Fruit fly (Drosophila melanogaster) whole organism, pupa: ENCODE results near the gene Ir68a.

Experiments
- CG13204 ChIP-seq: fragments of 200-800 bp; sonication (Bioruptor generic); optimal IDR thresholded peaks from 2 replicates; lab custom pipeline; 2018; ENCODE audit warnings: missing biosample characterization, mild to moderate bottlenecking, missing genetic modification characterization, moderate library complexity
- CG14655 ChIP-seq: fragments of 200-800 bp; sonication (Bioruptor generic); optimal IDR thresholded peaks from 3 replicates; lab custom pipeline; 2017; ENCODE audit warnings: mild to moderate bottlenecking, missing biosample characterization, missing genetic modification reagents, missing genetic modification characterization
- CG15710 ChIP-seq: fragments of 200-800 bp; sonication (Bioruptor generic); optimal IDR thresholded peaks from 2 replicates; lab custom pipeline; 2018; ENCODE audit warnings: missing biosample characterization, mild to moderate bottlenecking, missing genetic modification characterization, moderate library complexity
- CG17806 ChIP-seq: fragments of 200-800 bp; sonication (Bioruptor generic); optimal IDR thresholded peaks from 2 replicates; lab custom pipeline; 2018; ENCODE audit warnings: missing biosample characterization, mild to moderate bottlenecking, missing genetic modification characterization, moderate library complexity
- CG34367 ChIP-seq: fragments of 200-800 bp; sonication (Bioruptor generic); optimal IDR thresholded peaks from 2 replicates; lab custom pipeline; 2018; ENCODE audit warnings: missing biosample characterization, mild to moderate bottlenecking, missing genetic modification characterization
- CG8301 ChIP-seq: fragments of 200-800 bp; sonication (Bioruptor generic); optimal IDR thresholded peaks from 2 replicates; lab custom pipeline; 2018; ENCODE audit warnings: missing biosample characterization, mild to moderate bottlenecking, missing genetic modification characterization
- CG9948 ChIP-seq: fragments of 200-800 bp; sonication (Bioruptor generic); optimal IDR thresholded peaks from 2 replicates; lab custom pipeline; 2018; ENCODE audit warnings: missing biosample characterization, mild to moderate bottlenecking, missing genetic modification characterization, moderate library complexity
- EcR ChIP-seq: fragments of 200-800 bp; sonication (Bioruptor generic); optimal IDR thresholded peaks from 3 replicates; lab custom pipeline; 2019; ENCODE audit warnings: missing biosample characterization, missing genetic modification characterization, mild to moderate bottlenecking, moderate library complexity, missing genetic modification reagents
- Ets98B ChIP-seq: fragments of 200-800 bp; sonication (Bioruptor generic); IDR thresholded peaks from 2 replicates; pipeline ENCODE4 v1.3.6; 2022; ENCODE audit warnings: missing biosample characterization, missing genetic modification characterization
- Pif1A ChIP-seq: fragments of 200-800 bp; sonication (Bioruptor generic); optimal IDR thresholded peaks from 3 replicates; lab custom pipeline; 2016; ENCODE audit warnings: missing biosample characterization, missing genetic modification characterization
- Snoo ChIP-seq: fragments of 200-800 bp; sonication (Bioruptor generic); optimal IDR thresholded peaks from 3 replicates; lab custom pipeline; 2017; ENCODE audit warnings: missing biosample characterization, mild to moderate bottlenecking, missing genetic modification characterization, inconsistent platforms
- fd96Ca ChIP-seq: fragments of 200-800 bp; sonication (Bioruptor generic); IDR thresholded peaks from 3 replicates; pipeline ENCODE4 v1.3.6; 2022; ENCODE audit warnings: missing biosample characterization, missing genetic modification characterization

- TF ChIP-seq fd96Ca (no peak), Ets98B (GFP tag; lab: Robert Waterston, UW) (no peak), Pif1A (GFP tag; lab: Kevin White, UChicago) (no peak), CG34367 (no peak), Snoo (no peak), EcR (GFP tag; lab: Kevin White, UChicago) (no peak), CG14655 (GFP tag; lab: Kevin White, UChicago) (no peak), CG9948 (tag; lab: Kevin White, UChicago) (no peak), CG17806 (tag; lab: Kevin White, UChicago) (no peak), CG8301 (tag; lab: Kevin White, UChicago) (no peak), CG15710 (no peak), CG13204 (no peak)
Observed at dm6 chr3L:11239191-11239641, 3.2 kb upstream of the Ir68a start.
